Worm (Caenorhabditis elegans) whole organism, midembryonic: ENCODE measurements around the gene taf-7.2.

Experiments used
- flt-1 ChIP-seq: fragments of 200-800 bp; sonication (Bioruptor generic); IDR thresholded peaks from 2 replicates; pipeline ENCODE4 v1.3.6; 2022; ENCODE audit warnings: missing genetic modification characterization, missing compliant biosample characterization
- ref-1 ChIP-seq: fragments of 200-800 bp; sonication (Bioruptor generic); conservative IDR thresholded peaks from 2 replicates; pipeline ENCODE4 v1.3.6; 2022; ENCODE audit warnings: missing genetic modification reagents, missing genetic modification characterization, missing compliant biosample characterization
- tab-1 ChIP-seq: fragments of 200-800 bp; sonication (Bioruptor generic); IDR thresholded peaks from 2 replicates; pipeline ENCODE4 v1.3.6; 2022; ENCODE audit warnings: missing genetic modification characterization, missing compliant biosample characterization
- ztf-29 ChIP-seq: fragments of 200-800 bp; sonication (Bioruptor generic); IDR thresholded peaks from 2 replicates; pipeline ENCODE4 v1.3.6; 2022; ENCODE audit warnings: missing genetic modification reagents, missing genetic modification characterization, missing compliant biosample characterization

- TF ChIP-seq flt-1 (no peak), ref-1 (no peak), ztf-29 (GFP tag; lab: Robert Waterston, UW) (no peak), tab-1 (GFP tag; lab: Robert Waterston, UW) (no peak)
Measured at ce11 chrIII:12697591-12697990, 24.4 kb upstream of the taf-7.2 start.
